Fruit fly (Drosophila melanogaster) S2 (cell line): Measurements from ENCODE around the gene sqz.

Experiments used
- CG8478 ChIP-seq: fragments of >200 bp; optimal IDR thresholded peaks from 2 replicates; lab custom pipeline; 2018
- CTCF ChIP-seq, 2 experiments: fragments of >200 bp; optimal IDR thresholded peaks; 2 replicates each; lab custom pipeline; 2018

The sqz gene

DNA sequence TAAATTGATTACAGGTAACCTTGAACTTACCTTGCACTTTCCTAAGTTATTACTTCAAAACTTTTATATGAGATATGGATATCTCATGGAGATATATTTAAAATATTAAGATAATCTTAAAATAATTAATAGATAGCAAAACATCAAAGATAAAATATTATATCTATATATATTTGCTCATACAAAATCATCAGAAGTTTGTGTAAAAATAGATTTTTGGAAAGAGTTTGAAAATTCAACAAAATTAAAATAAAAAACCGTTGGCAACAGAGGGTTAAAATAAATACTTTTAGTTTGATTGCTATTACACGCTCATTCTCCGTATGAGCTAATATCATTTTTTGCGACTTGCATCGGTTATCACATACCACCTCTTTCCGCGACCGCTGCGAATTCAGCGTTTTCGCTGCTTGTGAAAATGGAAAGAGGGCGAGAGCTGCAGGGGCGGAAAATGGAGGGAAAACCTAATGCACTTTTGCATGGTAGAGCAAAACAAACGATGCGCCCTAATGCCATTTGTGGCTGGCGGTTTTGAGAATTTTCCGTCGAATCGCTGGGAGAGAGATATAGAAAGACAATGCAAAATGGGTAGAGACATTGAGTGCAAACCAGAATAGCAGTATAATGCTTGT, 48.6 kb downstream of the sqz start:
- TF ChIP-seq CG8478 (lab: Kevin White, UChicago) (no peak), CTCF (optimal IDR thresholded peaks at IDR 0.05; lab: Kevin White, UChicago) (no peak)
